Worm (Caenorhabditis elegans) whole organism, midembryonic: ENCODE data around the gene K09D9.9.

Experiments used
- T22C8.4 ChIP-seq: fragments of 200-800 bp; sonication (Bioruptor generic); IDR thresholded peaks from 2 replicates; pipeline ENCODE4 v1.3.6; 2022; ENCODE audit warnings: missing genetic modification characterization, missing compliant biosample characterization
- cog-1 ChIP-seq: sonication (generic microtip); optimal IDR thresholded peaks from 2 replicates; lab custom pipeline; 2016; ENCODE audit warnings: missing genetic modification characterization, missing compliant biosample characterization
- flt-1 ChIP-seq: fragments of 200-800 bp; sonication (Bioruptor generic); IDR thresholded peaks from 2 replicates; pipeline ENCODE4 v1.3.6; 2022; ENCODE audit warnings: missing genetic modification characterization, missing compliant biosample characterization
- klf-2 ChIP-seq: fragments of 200-800 bp; sonication (Bioruptor generic); conservative IDR thresholded peaks from 2 replicates; pipeline ENCODE4 v1.3.6; 2022; ENCODE audit warnings: missing genetic modification reagents, missing genetic modification characterization, missing compliant biosample characterization
- med-1 ChIP-seq: sonication (generic microtip); optimal IDR thresholded peaks from 2 replicates; lab custom pipeline; 2017; ENCODE audit warnings: missing genetic modification characterization, mild to moderate bottlenecking, missing compliant biosample characterization, antibody characterized with exemption, missing genetic modification reagents; ENCODE audit not compliant: insufficient read depth
- ref-1 ChIP-seq: fragments of 200-800 bp; sonication (Bioruptor generic); conservative IDR thresholded peaks from 2 replicates; pipeline ENCODE4 v1.3.6; 2022; ENCODE audit warnings: missing genetic modification reagents, missing genetic modification characterization, missing compliant biosample characterization
- tab-1 ChIP-seq: fragments of 200-800 bp; sonication (Bioruptor generic); IDR thresholded peaks from 2 replicates; pipeline ENCODE4 v1.3.6; 2022; ENCODE audit warnings: missing genetic modification characterization, missing compliant biosample characterization

DNA sequence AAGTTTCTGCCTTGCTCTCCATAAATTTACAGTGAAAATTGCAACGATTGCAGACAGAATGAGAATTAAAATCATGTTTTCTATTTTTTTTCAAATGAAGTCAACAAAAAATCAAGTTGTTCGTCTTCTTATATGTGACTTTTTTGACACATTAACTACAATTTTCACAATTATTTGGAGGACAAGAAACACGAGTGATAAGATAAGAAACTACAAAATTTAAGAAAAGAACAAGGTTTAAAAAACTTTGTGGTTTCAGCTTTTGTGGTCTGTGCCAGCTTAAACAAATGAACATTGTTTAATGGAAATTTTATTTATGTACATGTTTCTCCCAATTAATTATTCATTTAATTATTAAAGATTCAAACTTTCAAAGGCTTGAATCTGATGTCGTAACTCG lies 23.5 kb downstream of the K09D9.9 start, which contains the start of gene cyp-34A9:
- TF ChIP-seq cog-1 (tag; lab: Kevin White, UChicago) (no peak), med-1 (GFP tag; lab: Kevin White, UChicago) (no peak), tab-1 (GFP tag; lab: Robert Waterston, UW) (no peak), flt-1 (GFP tag; lab: Robert Waterston, UW) (no peak), T22C8.4 (GFP tag; lab: Robert Waterston, UW) (no peak), ref-1 (GFP tag; lab: Robert Waterston, UW) (no peak), klf-2 (no peak)
